Fruit fly (Drosophila melanogaster) whole organism, wandering third instar larva: ENCODE data around the gene CG31275.

Experiments used
- CG32264 ChIP-seq: fragments of 200-800 bp; sonication (Bioruptor generic); optimal IDR thresholded peaks from 2 replicates; lab custom pipeline; 2016; ENCODE audit warnings: missing biosample characterization, missing genetic modification characterization
- CG9705 ChIP-seq: fragments of 200-800 bp; sonication (Bioruptor generic); optimal IDR thresholded peaks from 2 replicates; lab custom pipeline; 2018; ENCODE audit warnings: missing biosample characterization, mild to moderate bottlenecking, missing genetic modification characterization
- Dfd ChIP-seq: fragments of >200 bp; optimal IDR thresholded peaks from 2 replicates; lab custom pipeline; 2017; ENCODE audit warnings: missing biosample characterization, missing genetic modification characterization
- Dif ChIP-seq: fragments of 200-275, 200-300 bp; sonication (Bioruptor generic); optimal IDR thresholded peaks from 2 replicates; lab custom pipeline; 2018; ENCODE audit warnings: missing biosample characterization, missing genetic modification characterization; ENCODE audit not compliant: partially characterized antibody
- GATAd ChIP-seq: sonication (Bioruptor generic); optimal IDR thresholded peaks from 2 replicates; lab custom pipeline; 2016; ENCODE audit warnings: missing biosample characterization, missing genetic modification characterization
- HLH106 ChIP-seq: fragments of 200-800 bp; optimal IDR thresholded peaks from 3 replicates; lab custom pipeline; 2019; ENCODE audit warnings: missing biosample characterization, mild to moderate bottlenecking, missing genetic modification characterization, moderate library complexity
- Hnf4 ChIP-seq: fragments of 200-800 bp; sonication (Bioruptor generic); optimal IDR thresholded peaks from 2 replicates; lab custom pipeline; 2016; ENCODE audit warnings: missing biosample characterization, mild to moderate bottlenecking, missing genetic modification characterization
- Hr83 ChIP-seq: fragments of 200-300 bp; sonication (Bioruptor generic); optimal IDR thresholded peaks from 2 replicates; lab custom pipeline; 2016; ENCODE audit warnings: missing biosample characterization, mild to moderate bottlenecking, missing genetic modification characterization, moderate library complexity; ENCODE audit not compliant: poor library complexity, severe bottlenecking
- Jra ChIP-seq: sonication (Bioruptor generic); optimal IDR thresholded peaks from 2 replicates; lab custom pipeline; 2016; ENCODE audit warnings: missing biosample characterization, missing genetic modification characterization
- N ChIP-seq: fragments of >200 bp; optimal IDR thresholded peaks from 2 replicates; lab custom pipeline; 2018; ENCODE audit warnings: missing biosample characterization, missing external identifiers, missing genetic modification characterization
- Rel ChIP-seq, 2 experiments: fragments of 200-800 bp; sonication (Bioruptor generic) in 1 of 2; optimal IDR thresholded peaks; 2 replicates in 1 of 2; 3 replicates in 1 of 2; lab custom pipeline; 2016 to 2019; ENCODE audit warnings: mild to moderate bottlenecking in 2 of 2, missing biosample characterization in 2 of 2, missing genetic modification characterization in 2 of 2, moderate library complexity in 1 of 2
- Sp1 ChIP-seq: fragments of 200-800 bp; sonication (Bioruptor generic); optimal IDR thresholded peaks from 3 replicates; lab custom pipeline; 2019; ENCODE audit warnings: missing biosample characterization, mild to moderate bottlenecking, missing genetic modification characterization, moderate library complexity
- Vsx2 ChIP-seq: fragments of 200-300, 225-300 bp; sonication (Bioruptor generic); optimal IDR thresholded peaks from 2 replicates; lab custom pipeline; 2018; ENCODE audit warnings: missing biosample characterization, missing genetic modification characterization; ENCODE audit not compliant: partially characterized antibody
- br ChIP-seq: fragments of 200-800 bp; sonication (Bioruptor generic); optimal IDR thresholded peaks from 2 replicates; lab custom pipeline; 2016; ENCODE audit warnings: missing biosample characterization, missing genetic modification characterization
- dl ChIP-seq, 2 experiments: fragments of 175-275, 200-275 bp in 1 of 2; fragments of 200-275 bp in 1 of 2; sonication (Bioruptor generic); optimal IDR thresholded peaks; lab custom pipeline; 2018; ENCODE audit warnings: mild to moderate bottlenecking in 2 of 2, missing biosample characterization in 2 of 2, missing genetic modification characterization in 2 of 2, moderate library complexity in 2 of 2; ENCODE audit not compliant: partially characterized antibody in 2 of 2, insufficient read depth in 1 of 2
- ey ChIP-seq: fragments of 200-800 bp; sonication (Bioruptor generic); optimal IDR thresholded peaks from 2 replicates; lab custom pipeline; 2016; ENCODE audit warnings: missing biosample characterization, missing genetic modification characterization
- h ChIP-seq: fragments of 200-800 bp; sonication (Bioruptor generic); optimal IDR thresholded peaks from 3 replicates; lab custom pipeline; 2016; ENCODE audit warnings: missing biosample characterization, mild to moderate bottlenecking, missing genetic modification characterization
- jim ChIP-seq: fragments of 175-275, 200-325 bp; sonication (Bioruptor generic); optimal IDR thresholded peaks from 2 replicates; lab custom pipeline; 2016; ENCODE audit warnings: missing biosample characterization, mild to moderate bottlenecking, missing genetic modification characterization
- lola ChIP-seq: fragments of >200 bp; optimal IDR thresholded peaks from 2 replicates; lab custom pipeline; 2017; ENCODE audit warnings: missing biosample characterization, missing genetic modification characterization
- rgr ChIP-seq: fragments of 200-800 bp; sonication (Bioruptor generic); optimal IDR thresholded peaks from 3 replicates; lab custom pipeline; 2016; ENCODE audit warnings: missing biosample characterization, mild to moderate bottlenecking, missing genetic modification characterization
- sv ChIP-seq: fragments of 200-800 bp; sonication (Bioruptor generic); optimal IDR thresholded peaks from 3 replicates; lab custom pipeline; 2016; ENCODE audit warnings: missing biosample characterization, missing genetic modification characterization
- usp ChIP-seq: fragments of >200 bp; optimal IDR thresholded peaks from 2 replicates; lab custom pipeline; 2017; ENCODE audit warnings: missing biosample characterization, missing genetic modification characterization
- woc ChIP-seq: sonication (Bioruptor generic); optimal IDR thresholded peaks from 2 replicates; lab custom pipeline; 2016; ENCODE audit warnings: missing biosample characterization, mild to moderate bottlenecking, missing genetic modification characterization

Gene CG31275

dm6 chr3R:16742278-16742677 is 8.9 kb downstream of the CG31275 start:
- TF ChIP-seq sv (no peak), CG9705 (GFP tag; lab: Kevin White, UChicago) (no peak), Sp1 (GFP tag; lab: Kevin White, UChicago) (no peak)

dm6 chr3R:16735834-16736233 is 15.3 kb downstream of the CG31275 start:
- TF ChIP-seq rgr (GFP tag; lab: Kevin White, UChicago) (no peak), h (GFP tag; lab: Kevin White, UChicago) (no peak), GATAd (GFP tag; lab: Kevin White, UChicago) (no peak), woc (no peak), N (GFP tag; lab: Kevin White, UChicago) (no peak), lola (no peak), Hnf4 (GFP tag; lab: Kevin White, UChicago) (no peak), Rel (GFP tag; optimal IDR thresholded peaks at IDR 0.05; lab: Kevin White, UChicago) (no peak), Rel (tag; optimal IDR thresholded peaks at IDR 0.05; lab: Kevin White, UChicago) (no peak), CG32264 (GFP tag; lab: Kevin White, UChicago) (no peak), usp (GFP tag; lab: Kevin White, UChicago) (no peak), Jra (GFP tag; lab: Kevin White, UChicago) (no peak), ey (no peak), Vsx2 (GFP tag; lab: Kevin White, UChicago) (no peak), Dif (GFP tag; lab: Kevin White, UChicago) (no peak)
- TF ChIP-seq, all 38 proteins: peak for 0

- TF ChIP-seq dl (GFP tag; optimal IDR thresholded peaks at IDR 0.05; lab: Kevin White, UChicago; ENCODE audit: insufficient read depth in 1 of 2, partially characterized antibody in 2 of 2) (peak in 1 of 2 experiments; percentile 50), Hr83 (GFP tag; lab: Kevin White, UChicago) (no peak)
These were observed 16.9 kb downstream of the CG31275 start, which contains the start of gene Ubx for dm6 chr3R:16734269-16734668. Gene Ubx (minus strand): TSS chr3R:16734426.

- TF ChIP-seq br (GFP tag; lab: Kevin White, UChicago) (no peak), Rel (GFP tag; optimal IDR thresholded peaks at IDR 0.05; lab: Kevin White, UChicago) (no peak), Rel (tag; optimal IDR thresholded peaks at IDR 0.05; lab: Kevin White, UChicago) (peak; percentile 69)
These were observed 18.7 kb downstream of the CG31275 start for dm6 chr3R:16732387-16732786.

- TF ChIP-seq Dfd (no peak), lola (no peak), br (GFP tag; lab: Kevin White, UChicago) (no peak), Vsx2 (GFP tag; lab: Kevin White, UChicago) (no peak)
These were observed 20.4 kb downstream of the CG31275 start for dm6 chr3R:16730715-16731114.

- TF ChIP-seq jim (GFP tag; lab: Kevin White, UChicago) (no peak), Rel (GFP tag; optimal IDR thresholded peaks at IDR 0.05; lab: Kevin White, UChicago) (no peak), Rel (tag; optimal IDR thresholded peaks at IDR 0.05; lab: Kevin White, UChicago) (peak; percentile 31)
These were observed 27.1 kb downstream of the CG31275 start for dm6 chr3R:16723992-16724391.

- no peak for TF ChIP-seq HLH106
- no peak for TF ChIP-seq Rel (GFP tag; optimal IDR thresholded peaks at IDR 0.05; lab: Kevin White, UChicago)
- TF ChIP-seq Rel (tag; optimal IDR thresholded peaks at IDR 0.05; lab: Kevin White, UChicago), result no peak
- no peak for TF ChIP-seq CG9705 (GFP tag; lab: Kevin White, UChicago)
- peak in 1 of 2 experiments; percentile 42 for TF ChIP-seq dl (GFP tag; optimal IDR thresholded peaks at IDR 0.05; lab: Kevin White, UChicago; ENCODE audit: insufficient read depth in 1 of 2, partially characterized antibody in 2 of 2)
These were observed 31.4 kb downstream of the CG31275 start for dm6 chr3R:16719570-16720311.
